Worm (Caenorhabditis elegans): ENCODE measurements around the gene B0416.3.

The B0416.3 gene

ce11 chrX:9303422-9303821, 12.0 kb downstream of the B0416.3 start, which contains the start of gene tmc-2:
Gene tmc-2 (plus strand): TSS chrX:9303722.
- TF ChIP-seq madf-2 (tag; optimal IDR thresholded peaks at IDR 0.05) (no peak), syd-9 (tag; optimal IDR thresholded peaks at IDR 0.05) (no peak), F13H6.1 (tag; optimal IDR thresholded peaks at IDR 0.05) (no peak), ceh-22 (tag; optimal IDR thresholded peaks at IDR 0.05) (no peak), dmd-4 (tag; optimal IDR thresholded peaks at IDR 0.05; ENCODE audit: borderline replicate concordance) (no peak), K09A11.1 (tag; optimal IDR thresholded peaks at IDR 0.05; ENCODE audit: insufficient read depth) (no peak), unc-86 (tag; optimal IDR thresholded peaks at IDR 0.05) (no peak), C38D4.7 (GFP tag; optimal IDR thresholded peaks at IDR 0.05) (no peak), ceh-14 (tag; optimal IDR thresholded peaks at IDR 0.05) (no peak), pax-1 (tag; optimal IDR thresholded peaks at IDR 0.05) (no peak), Y22D7AL.16 (tag; optimal IDR thresholded peaks at IDR 0.05) (no peak), ceh-31 (tag; optimal IDR thresholded peaks at IDR 0.05) (no peak), ztf-16 (tag; optimal IDR thresholded peaks at IDR 0.05) (no peak), lim-6 (tag; optimal IDR thresholded peaks at IDR 0.05) (no peak), K02D7.2 (tag; optimal IDR thresholded peaks at IDR 0.05) (no peak), ceh-48 (tag; optimal IDR thresholded peaks at IDR 0.05) (no peak), elt-4 (tag; optimal IDR thresholded peaks at IDR 0.05) (no peak), gmeb-2 (tag; optimal IDR thresholded peaks at IDR 0.05) (no peak), ceh-18 (tag; optimal IDR thresholded peaks at IDR 0.05) (no peak), tbx-7 (tag; optimal IDR thresholded peaks at IDR 0.05) (no peak)

ce11 chrX:9311225-9311624, 19.8 kb downstream of the B0416.3 start, which contains the start of gene H29C22.1:
Gene H29C22.1 (minus strand): TSS chrX:9311325.
- TF ChIP-seq ztf-16 (tag; optimal IDR thresholded peaks at IDR 0.05) (no peak), ceh-34 (tag; optimal IDR thresholded peaks at IDR 0.05) (no peak), lim-6 (tag; optimal IDR thresholded peaks at IDR 0.05) (no peak), C38D4.7 (GFP tag; optimal IDR thresholded peaks at IDR 0.05) (no peak), fkh-10 (GFP tag; optimal IDR thresholded peaks at IDR 0.05) (no peak), unc-86 (tag; optimal IDR thresholded peaks at IDR 0.05) (no peak), unc-3 (GFP tag; conservative IDR thresholded peaks at IDR 0.05) (no peak), unc-3 (tag; optimal IDR thresholded peaks at IDR 0.05) (no peak), F13H6.1 (tag; optimal IDR thresholded peaks at IDR 0.05) (no peak), sox-2 (GFP tag; IDR thresholded peaks at IDR 0.05) (no peak), ama-1 (optimal IDR thresholded peaks at IDR 0.05) (no peak), elt-4 (tag; optimal IDR thresholded peaks at IDR 0.05) (no peak), rnt-1 (tag; optimal IDR thresholded peaks at IDR 0.05) (no peak), pat-9 (tag; optimal IDR thresholded peaks at IDR 0.05) (no peak), ceh-19 (GFP tag; optimal IDR thresholded peaks at IDR 0.05) (no peak), K02D7.2 (tag; optimal IDR thresholded peaks at IDR 0.05) (no peak), sox-4 (tag; optimal IDR thresholded peaks at IDR 0.05) (no peak), ceh-24 (tag; optimal IDR thresholded peaks at IDR 0.05) (no peak), hlh-30 (tag; optimal IDR thresholded peaks at IDR 0.05; ENCODE audit: insufficient read depth) (no peak), Y22D7AL.16 (tag; optimal IDR thresholded peaks at IDR 0.05) (no peak), tbx-7 (tag; optimal IDR thresholded peaks at IDR 0.05) (no peak)

- TF ChIP-seq madf-2 (tag; optimal IDR thresholded peaks at IDR 0.05): no peak
- TF ChIP-seq tbx-2 (tag; optimal IDR thresholded peaks at IDR 0.05): no peak
- no peak for TF ChIP-seq odd-2 (tag; optimal IDR thresholded peaks at IDR 0.05)
These were observed 23.0 kb downstream of the B0416.3 start, which contains the start of gene ttr-38 for ce11 chrX:9314397-9314796. Gene ttr-38 (minus strand): TSS chrX:9314497.

ce11 chrX:9319080-9319479, 27.6 kb downstream of the B0416.3 start, which contains the start of gene npr-7:
Gene npr-7 (minus strand): TSS chrX:9319180.
- TF ChIP-seq tbx-2 (tag; optimal IDR thresholded peaks at IDR 0.05) (no peak), che-1 (tag; optimal IDR thresholded peaks at IDR 0.05) (no peak), odd-2 (tag; optimal IDR thresholded peaks at IDR 0.05) (no peak), fax-1 (tag; optimal IDR thresholded peaks at IDR 0.05) (no peak)
